Worm (Caenorhabditis elegans) whole organism, midembryonic: ENCODE results near the gene cpg-7.
A peak's percentile ranks its signal among the peaks of the same experiment; 100 is the strongest.

Experiments used
- T22C8.4 ChIP-seq: fragments of 200-800 bp; sonication (Bioruptor generic); IDR thresholded peaks from 2 replicates; pipeline ENCODE4 v1.3.6; 2022; ENCODE audit warnings: missing genetic modification characterization, missing compliant biosample characterization
- cog-1 ChIP-seq: sonication (generic microtip); optimal IDR thresholded peaks from 2 replicates; lab custom pipeline; 2016; ENCODE audit warnings: missing genetic modification characterization, missing compliant biosample characterization
- flt-1 ChIP-seq: fragments of 200-800 bp; sonication (Bioruptor generic); IDR thresholded peaks from 2 replicates; pipeline ENCODE4 v1.3.6; 2022; ENCODE audit warnings: missing genetic modification characterization, missing compliant biosample characterization
- klf-2 ChIP-seq: fragments of 200-800 bp; sonication (Bioruptor generic); conservative IDR thresholded peaks from 2 replicates; pipeline ENCODE4 v1.3.6; 2022; ENCODE audit warnings: missing genetic modification reagents, missing genetic modification characterization, missing compliant biosample characterization
- med-1 ChIP-seq: sonication (generic microtip); optimal IDR thresholded peaks from 2 replicates; lab custom pipeline; 2017; ENCODE audit warnings: missing genetic modification characterization, mild to moderate bottlenecking, missing compliant biosample characterization, antibody characterized with exemption, missing genetic modification reagents; ENCODE audit not compliant: insufficient read depth
- ref-1 ChIP-seq: fragments of 200-800 bp; sonication (Bioruptor generic); conservative IDR thresholded peaks from 2 replicates; pipeline ENCODE4 v1.3.6; 2022; ENCODE audit warnings: missing genetic modification reagents, missing genetic modification characterization, missing compliant biosample characterization
- tab-1 ChIP-seq: fragments of 200-800 bp; sonication (Bioruptor generic); IDR thresholded peaks from 2 replicates; pipeline ENCODE4 v1.3.6; 2022; ENCODE audit warnings: missing genetic modification characterization, missing compliant biosample characterization
- ztf-23 ChIP-seq: fragments of 200-800 bp; sonication (Bioruptor generic); IDR thresholded peaks from 2 replicates; pipeline ENCODE4 v1.3.6; 2022; ENCODE audit warnings: missing genetic modification reagents, missing genetic modification characterization, missing compliant biosample characterization
- ztf-29 ChIP-seq: fragments of 200-800 bp; sonication (Bioruptor generic); IDR thresholded peaks from 2 replicates; pipeline ENCODE4 v1.3.6; 2022; ENCODE audit warnings: missing genetic modification reagents, missing genetic modification characterization, missing compliant biosample characterization

Gene cpg-7

ce11 chrII:14109184-14109664, at the start of gene cpg-7:
Gene cpg-7 (minus strand): TSS chrII:14109234.
- no peak for TF ChIP-seq ref-1 (GFP tag; lab: Robert Waterston, UW)
- no peak for TF ChIP-seq ztf-29 (GFP tag; lab: Robert Waterston, UW)
- TF ChIP-seq T22C8.4 (GFP tag; lab: Robert Waterston, UW): no peak
- TF ChIP-seq klf-2: no peak
- no peak for TF ChIP-seq med-1 (GFP tag; lab: Kevin White, UChicago)
- no peak for TF ChIP-seq ztf-23 (GFP tag; lab: Robert Waterston, UW)
- no peak for TF ChIP-seq tab-1 (GFP tag; lab: Robert Waterston, UW)
- TF ChIP-seq flt-1: no peak
- TF ChIP-seq cog-1 (tag; lab: Kevin White, UChicago): no peak

ce11 chrII:14155259-14156023, 46.4 kb upstream of the cpg-7 start, which contains the start of the genes rpl-43 and xrn-2:
Gene rpl-43 (plus strand): TSS chrII:14155294.
Gene xrn-2 (plus strand): TSS chrII:14155768.
- TF ChIP-seq T22C8.4 (GFP tag; lab: Robert Waterston, UW) (no peak), ztf-23 (GFP tag; lab: Robert Waterston, UW) (no peak), klf-2 (no peak), ztf-29 (GFP tag; lab: Robert Waterston, UW) (no peak), flt-1 (no peak), tab-1 (GFP tag; lab: Robert Waterston, UW) (no peak), cog-1 (tag; lab: Kevin White, UChicago) (no peak), med-1 (GFP tag; lab: Kevin White, UChicago) (no peak)

ce11 chrII:14154357-14154756, 45.3 kb upstream of the cpg-7 start, which contains the start of gene Y48B6A.1:
Gene Y48B6A.1 (minus strand): TSS chrII:14154373.
- TF ChIP-seq ztf-29 (GFP tag; lab: Robert Waterston, UW) (peak; percentile 22; the same call in 1 of the 2 replicates), tab-1 (GFP tag; lab: Robert Waterston, UW) (peak; percentile 28; the same call in 1 of the 2 replicates), ref-1 (GFP tag; lab: Robert Waterston, UW) (no peak), cog-1 (tag; lab: Kevin White, UChicago) (peak; percentile 74), med-1 (GFP tag; lab: Kevin White, UChicago) (no peak), flt-1 (peak; percentile 88), ztf-23 (GFP tag; lab: Robert Waterston, UW) (peak; percentile 92), klf-2 (peak; percentile 79), T22C8.4 (GFP tag; lab: Robert Waterston, UW) (0 out of 2 replicates have a peak, but pooled peaks have one; percentile 11)

DNA sequence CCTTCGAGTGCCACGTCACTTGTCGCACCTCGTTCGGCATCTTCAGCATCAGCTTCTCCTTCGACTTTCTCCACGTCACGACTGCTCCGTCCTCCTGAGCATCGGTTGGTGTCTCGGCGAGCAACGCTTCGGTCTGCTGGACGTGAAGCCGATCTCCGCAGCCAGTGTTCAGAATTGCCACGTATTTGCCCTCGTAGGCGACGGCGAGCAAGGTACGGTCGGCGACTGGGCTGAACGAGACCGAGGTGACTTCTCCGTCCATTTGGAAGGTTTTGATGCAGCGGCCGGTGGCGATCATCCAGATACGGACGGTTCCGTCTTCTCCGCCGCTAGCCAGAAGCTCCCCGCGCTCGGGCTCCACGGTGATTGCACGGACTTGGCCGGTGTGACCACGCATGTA, 43.2 kb upstream of the cpg-7 start:
- TF ChIP-seq med-1 (GFP tag; lab: Kevin White, UChicago) (no peak), ref-1 (GFP tag; lab: Robert Waterston, UW) (no peak), ztf-23 (GFP tag; lab: Robert Waterston, UW) (no peak), klf-2 (no peak), flt-1 (no peak)

DNA sequence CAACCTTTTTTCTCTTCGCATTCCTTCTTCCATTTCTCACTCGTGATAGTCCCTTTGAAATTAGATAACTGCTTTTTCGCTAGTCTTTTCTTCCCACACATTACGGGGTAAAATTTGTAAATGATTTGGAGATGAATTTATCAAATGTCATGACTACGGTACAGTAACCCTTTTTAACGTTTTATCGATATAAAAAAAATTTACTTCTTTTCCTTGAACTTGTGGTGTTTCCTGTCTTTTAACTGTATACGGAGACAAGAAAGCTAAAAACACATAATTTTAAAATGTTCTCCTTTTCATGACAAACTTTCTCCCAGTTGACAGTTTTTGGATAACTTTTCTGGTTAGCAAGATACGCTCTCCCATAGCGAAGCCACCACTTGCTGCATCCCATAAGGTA, 41.0 kb upstream of the cpg-7 start, which contains the start of gene W03H9.1:
Gene W03H9.1, minus strand, starts transcription at position 101 of the 400 bp plus-strand sequence.
- no peak for TF ChIP-seq ztf-29 (GFP tag; lab: Robert Waterston, UW)
- no peak for TF ChIP-seq klf-2

DNA sequence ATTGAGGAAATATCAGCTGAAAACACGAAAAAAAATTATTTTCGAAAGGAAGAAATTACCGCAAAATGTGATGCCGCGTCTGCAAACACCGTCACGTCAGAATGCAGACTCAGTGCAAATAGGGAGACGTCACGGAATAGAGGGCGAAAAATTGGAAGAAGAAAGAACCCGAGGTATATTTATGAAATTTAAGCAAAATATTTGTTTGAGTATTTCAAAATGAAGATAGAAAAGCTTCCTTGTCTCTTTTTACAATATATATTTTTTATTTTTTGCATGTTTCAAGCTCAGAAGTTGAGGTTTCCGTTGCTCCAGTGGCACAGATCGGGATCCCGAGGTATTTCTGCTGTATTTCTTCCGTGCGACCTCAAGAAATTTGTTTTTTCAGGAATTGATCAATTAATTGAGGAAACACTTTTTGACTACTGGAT, 34.8 kb upstream of the cpg-7 start, which contains the start of gene W03H9.2:
Gene W03H9.2, minus strand, starts transcription at position 32 of the 431 bp plus-strand sequence.
- peak; percentile 66 for TF ChIP-seq flt-1
- peak; percentile 80 for TF ChIP-seq ztf-23 (GFP tag; lab: Robert Waterston, UW)
- 0 out of 2 replicates have a peak, but pooled peaks have one; percentile 56 for TF ChIP-seq ztf-29 (GFP tag; lab: Robert Waterston, UW)
- no peak for TF ChIP-seq T22C8.4 (GFP tag; lab: Robert Waterston, UW)
- peak; percentile 92 for TF ChIP-seq cog-1 (tag; lab: Kevin White, UChicago)
- no peak for TF ChIP-seq ref-1 (GFP tag; lab: Robert Waterston, UW)
- peak; percentile 78 for TF ChIP-seq klf-2
- TF ChIP-seq tab-1 (GFP tag; lab: Robert Waterston, UW): no peak
- no peak for TF ChIP-seq med-1 (GFP tag; lab: Kevin White, UChicago)

DNA sequence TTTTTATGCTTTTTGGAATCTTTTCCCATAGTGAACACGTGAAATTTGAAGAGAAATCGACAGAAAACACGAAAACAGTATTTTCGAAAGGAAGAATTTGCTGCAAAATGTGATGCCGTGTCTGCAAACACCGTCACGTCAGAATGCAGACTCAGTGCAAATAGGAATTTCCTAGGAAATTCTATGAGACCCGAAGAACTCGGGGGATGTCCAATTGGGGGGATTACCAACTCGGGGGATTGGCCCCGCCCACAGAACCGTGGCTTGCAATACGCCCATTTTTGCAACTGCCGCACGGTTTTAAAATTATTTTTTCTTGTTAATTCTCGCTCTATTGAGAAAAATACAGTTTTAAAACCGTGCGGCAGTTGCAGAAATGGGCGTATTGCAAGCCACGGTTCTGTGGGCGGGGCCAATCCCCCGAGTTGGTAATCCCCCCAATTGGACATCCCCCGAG, 33.1 kb upstream of the cpg-7 start, which contains the start of gene cacn-1:
Gene cacn-1, minus strand, starts transcription at position 51 of the 457 bp plus-strand sequence.
- TF ChIP-seq ztf-23 (GFP tag; lab: Robert Waterston, UW): peak; percentile 80
- peak; percentile 27; the same call in 1 of the 2 replicates for TF ChIP-seq ztf-29 (GFP tag; lab: Robert Waterston, UW)
- TF ChIP-seq flt-1: 0 out of 2 replicates have a peak, but pooled peaks have one; percentile 9
- TF ChIP-seq klf-2: 0 out of 2 replicates have a peak, but pooled peaks have one; percentile 43
- TF ChIP-seq tab-1 (GFP tag; lab: Robert Waterston, UW): 0 out of 2 replicates have a peak, but pooled peaks have one; percentile 45

- no peak for TF ChIP-seq ztf-29 (GFP tag; lab: Robert Waterston, UW)
- TF ChIP-seq med-1 (GFP tag; lab: Kevin White, UChicago): no peak
- TF ChIP-seq tab-1 (GFP tag; lab: Robert Waterston, UW): no peak
- TF ChIP-seq ztf-23 (GFP tag; lab: Robert Waterston, UW): no peak
- no peak for TF ChIP-seq T22C8.4 (GFP tag; lab: Robert Waterston, UW)
- no peak for TF ChIP-seq ref-1 (GFP tag; lab: Robert Waterston, UW)
- no peak for TF ChIP-seq cog-1 (tag; lab: Kevin White, UChicago)
- TF ChIP-seq flt-1: no peak
- TF ChIP-seq klf-2: no peak
Observed at ce11 chrII:14138849-14139419, 29.9 kb upstream of the cpg-7 start.

ce11 chrII:14137538-14137937, 28.5 kb upstream of the cpg-7 start, which contains the start of gene K09E4.1:
Gene K09E4.1 (plus strand): TSS chrII:14137838.
- TF ChIP-seq med-1 (GFP tag; lab: Kevin White, UChicago) (no peak), klf-2 (no peak), ztf-29 (GFP tag; lab: Robert Waterston, UW) (no peak), cog-1 (tag; lab: Kevin White, UChicago) (no peak), ref-1 (GFP tag; lab: Robert Waterston, UW) (no peak), ztf-23 (GFP tag; lab: Robert Waterston, UW) (no peak), flt-1 (no peak), T22C8.4 (GFP tag; lab: Robert Waterston, UW) (no peak), tab-1 (GFP tag; lab: Robert Waterston, UW) (no peak)
